Fruit fly (Drosophila melanogaster): ENCODE measurements around the gene CG18273.

DNA sequence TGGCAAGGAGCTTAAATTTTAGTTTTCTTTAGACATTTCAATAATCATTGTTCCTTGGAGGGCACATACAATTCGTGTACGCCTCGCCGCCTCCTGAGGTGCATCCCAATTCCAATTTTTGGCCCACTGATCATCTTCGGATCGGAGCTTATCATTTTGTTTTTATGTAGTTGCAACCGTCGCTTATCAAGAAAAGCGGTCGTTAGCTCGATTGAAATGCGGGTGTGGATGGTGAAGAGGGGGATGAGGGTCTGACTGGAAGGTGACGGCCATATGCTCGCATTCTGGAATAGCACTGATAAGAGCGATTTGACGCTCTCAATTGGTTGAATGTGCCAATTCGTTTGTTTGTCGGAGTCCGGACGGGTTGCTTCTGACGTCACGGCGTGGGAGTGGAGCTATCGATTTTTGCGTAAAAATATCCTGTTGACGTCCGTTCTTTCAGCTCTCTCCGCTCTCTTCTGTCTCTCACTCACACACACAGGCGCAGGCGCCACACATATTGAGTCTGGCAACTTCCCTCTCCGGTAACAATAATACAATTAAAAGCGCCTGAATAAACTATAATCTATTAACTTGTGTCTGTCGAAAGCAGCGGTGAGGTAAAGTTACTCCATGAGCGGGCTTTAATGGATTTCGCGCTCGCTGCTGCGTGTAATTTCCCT, 11.7 kb upstream of the CG18273 start:
- TF ChIP-seq bab2 (GFP tag; optimal IDR thresholded peaks at IDR 0.05) (no peak), Lpt (GFP tag; optimal IDR thresholded peaks at IDR 0.05) (no peak), kni (GFP tag; optimal IDR thresholded peaks at IDR 0.05) (no peak), odd (GFP tag; optimal IDR thresholded peaks at IDR 0.05) (no peak), chm (GFP tag; IDR thresholded peaks at IDR 0.05) (no peak), Ets97D (GFP tag; optimal IDR thresholded peaks at IDR 0.05) (no peak), CG15269 (tag; optimal IDR thresholded peaks at IDR 0.05) (no peak), rib (GFP tag; IDR thresholded peaks at IDR 0.05) (no peak), CkIIα-i1 (GFP tag; IDR thresholded peaks at IDR 0.05) (no peak)

All from whole organism, embryonic.